Fruit fly (Drosophila melanogaster) whole organism, wandering third instar larva: ENCODE measurements around the gene Cyp305a1.

ENCODE experiments used
- Hr83 ChIP-seq: fragments of 200-300 bp; sonication (Bioruptor generic); optimal IDR thresholded peaks from 2 replicates; lab custom pipeline; 2016; ENCODE audit warnings: missing biosample characterization, mild to moderate bottlenecking, missing genetic modification characterization, moderate library complexity; ENCODE audit not compliant: poor library complexity, severe bottlenecking
- h ChIP-seq: fragments of 200-800 bp; sonication (Bioruptor generic); optimal IDR thresholded peaks from 3 replicates; lab custom pipeline; 2016; ENCODE audit warnings: missing biosample characterization, mild to moderate bottlenecking, missing genetic modification characterization

DNA sequence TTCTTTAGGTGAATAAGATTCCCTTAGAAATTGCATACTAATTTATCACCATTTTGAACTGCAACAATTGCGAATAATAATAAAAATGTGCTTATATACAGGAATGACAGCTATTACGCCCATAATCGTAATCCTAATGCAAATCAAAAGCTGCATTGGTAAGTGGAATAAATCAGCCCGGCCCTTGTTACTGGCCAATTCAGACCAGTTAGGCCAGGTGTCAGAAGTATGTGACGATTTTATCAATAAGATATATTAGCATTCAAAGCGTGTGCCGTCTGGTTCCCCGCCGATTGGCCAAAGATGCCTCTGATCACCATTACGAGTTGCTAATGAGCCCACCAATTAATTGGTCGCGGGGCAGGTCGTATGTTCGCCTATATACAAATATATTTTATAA is 648 bp downstream of the Cyp305a1 start:
- TF ChIP-seq h (GFP tag; lab: Kevin White, UChicago) (no peak), Hr83 (GFP tag; lab: Kevin White, UChicago) (no peak)
